Worm (Caenorhabditis elegans): Measurements from ENCODE around the gene cal-4.

DNA sequence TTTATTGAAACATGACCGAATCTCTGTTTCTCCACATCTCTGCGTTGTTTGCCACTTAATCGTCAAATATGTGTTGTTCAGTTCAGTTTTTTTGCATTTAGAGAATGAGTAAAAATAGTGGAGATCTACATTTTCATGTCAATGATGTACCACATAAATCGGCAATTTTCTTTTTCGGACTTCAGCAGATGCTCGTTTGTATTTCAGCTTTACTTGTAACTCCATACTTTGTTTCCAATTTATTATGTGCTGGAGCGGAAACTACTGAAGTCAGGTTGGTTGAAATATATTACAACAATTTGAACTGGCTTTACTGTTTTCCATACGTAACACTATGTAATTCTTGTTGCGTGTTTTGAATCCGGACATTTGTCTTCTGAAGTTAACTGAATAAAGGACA is 9.4 kb downstream of the cal-4 start, which contains the start of gene T07G12.2:
- TF ChIP-seq mab-5 (tag; optimal IDR thresholded peaks at IDR 0.05) (no peak), cnd-1 (tag; optimal IDR thresholded peaks at IDR 0.05) (no peak), mep-1 (tag; optimal IDR thresholded peaks at IDR 0.05) (no peak), nhr-12 (tag; optimal IDR thresholded peaks at IDR 0.05) (no peak), unc-120 (tag; optimal IDR thresholded peaks at IDR 0.05; ENCODE audit: poor library complexity, severe bottlenecking) (no peak), blmp-1 (tag; optimal IDR thresholded peaks at IDR 0.05) (no peak), unc-62 (GFP tag; optimal IDR thresholded peaks at IDR 0.05) (no peak), lin-13 (tag; optimal IDR thresholded peaks at IDR 0.05) (no peak), ztf-11 (tag; optimal IDR thresholded peaks at IDR 0.05) (no peak), snpc-4 (tag; optimal IDR thresholded peaks at IDR 0.05) (no peak), elt-3 (tag; optimal IDR thresholded peaks at IDR 0.05) (no peak), bed-3 (GFP tag; optimal IDR thresholded peaks at IDR 0.05) (no peak), elt-1 (tag; optimal IDR thresholded peaks at IDR 0.05; ENCODE audit: borderline replicate concordance, insufficient read depth) (no peak)

All from whole organism, mixed stage, embryonic.